Fruit fly (Drosophila melanogaster) whole organism, embryonic: Measurements from ENCODE around the gene Sce.

Experiments
- Bgb ChIP-seq: fragments of 200-800 bp; sonication (Bioruptor generic); IDR thresholded peaks from 2 replicates; pipeline ENCODE4 v1.3.6; 2022; ENCODE audit warnings: missing biosample characterization, missing genetic modification characterization; ENCODE audit not compliant: partially characterized antibody
- C15 ChIP-seq: fragments of 200-800 bp; sonication (Bioruptor generic); IDR thresholded peaks from 3 replicates; pipeline ENCODE4 v1.3.6; 2022; ENCODE audit warnings: missing biosample characterization, missing genetic modification characterization
- CG10462 ChIP-seq: fragments of 200-800 bp; sonication (Bioruptor generic); optimal IDR thresholded peaks from 2 replicates; lab custom pipeline; 2016; ENCODE audit warnings: missing biosample characterization, missing genetic modification characterization
- CG10565 ChIP-seq: fragments of 200-800 bp; sonication (Bioruptor generic); optimal IDR thresholded peaks from 3 replicates; lab custom pipeline; 2016; ENCODE audit warnings: missing biosample characterization, mild to moderate bottlenecking, missing genetic modification characterization
- CG12071 ChIP-seq: fragments of 200-800 bp; sonication (Bioruptor generic); optimal IDR thresholded peaks from 3 replicates; lab custom pipeline; 2018; ENCODE audit warnings: missing biosample characterization, mild to moderate bottlenecking, missing genetic modification characterization
- CG12104 ChIP-seq: fragments of 200-800 bp; sonication (Bioruptor generic); optimal IDR thresholded peaks from 3 replicates; lab custom pipeline; 2016; ENCODE audit warnings: missing biosample characterization, missing genetic modification characterization
- CG1233 ChIP-seq: fragments of 200-800 bp; sonication (Bioruptor generic); optimal IDR thresholded peaks from 4 replicates; lab custom pipeline; 2018; ENCODE audit warnings: missing biosample characterization, mild to moderate bottlenecking, missing genetic modification characterization
- CG12769 ChIP-seq: fragments of 200-800 bp; sonication (Bioruptor generic); optimal IDR thresholded peaks from 2 replicates; lab custom pipeline; 2019; ENCODE audit warnings: missing biosample characterization, mild to moderate bottlenecking, missing genetic modification characterization, moderate library complexity
- CG1603 ChIP-seq: fragments of 200-800 bp; sonication (Bioruptor generic); optimal IDR thresholded peaks from 2 replicates; lab custom pipeline; 2019; ENCODE audit warnings: missing biosample characterization, mild to moderate bottlenecking, missing genetic modification characterization, moderate library complexity
- CG16815 ChIP-seq: fragments of 200-800 bp; sonication (Bioruptor generic); optimal IDR thresholded peaks from 3 replicates; lab custom pipeline; 2017; ENCODE audit warnings: missing biosample characterization, mild to moderate bottlenecking, missing genetic modification characterization
- CG31441 ChIP-seq: fragments of 200-800 bp; sonication (Bioruptor generic); IDR thresholded peaks from 2 replicates; pipeline ENCODE4 v1.3.6; 2022; ENCODE audit warnings: missing biosample characterization, missing genetic modification characterization
- CG3838 ChIP-seq: fragments of 200-800 bp; sonication (Bioruptor generic); optimal IDR thresholded peaks from 3 replicates; lab custom pipeline; 2016; ENCODE audit warnings: missing biosample characterization, missing genetic modification characterization
- CG6254 ChIP-seq: fragments of 200-800 bp; sonication (Bioruptor generic); optimal IDR thresholded peaks from 3 replicates; lab custom pipeline; 2017; ENCODE audit warnings: mild to moderate bottlenecking, missing biosample characterization, missing genetic modification reagents, missing genetic modification characterization
- CG7745 ChIP-seq: fragments of 200-800 bp; sonication (Bioruptor generic); optimal IDR thresholded peaks from 2 replicates; lab custom pipeline; 2018; ENCODE audit warnings: missing biosample characterization, mild to moderate bottlenecking, missing genetic modification characterization, moderate library complexity
- Dfd ChIP-seq, 2 experiments: fragments of >200 bp; optimal IDR thresholded peaks; 2 replicates each; lab custom pipeline; 2017; ENCODE audit warnings: missing biosample characterization in 2 of 2, missing genetic modification characterization in 2 of 2
- Dip2 ChIP-seq: fragments of 200-800 bp; sonication (Bioruptor generic); IDR thresholded peaks from 2 replicates; pipeline ENCODE4 v1.3.6; 2022; ENCODE audit warnings: missing biosample characterization, missing genetic modification characterization
- Doc3 ChIP-seq: fragments of 200-800 bp; sonication (Bioruptor generic); IDR thresholded peaks from 3 replicates; pipeline ENCODE4 v1.3.6; 2022; ENCODE audit warnings: missing biosample characterization, missing genetic modification characterization; ENCODE audit not compliant: partially characterized antibody
- Dp ChIP-seq: fragments of 200-800 bp; sonication (Bioruptor generic); optimal IDR thresholded peaks from 2 replicates; lab custom pipeline; 2018; ENCODE audit warnings: missing biosample characterization, mild to moderate bottlenecking, missing genetic modification characterization, moderate library complexity
- E2f1 ChIP-seq: fragments of 200-800 bp; sonication (Bioruptor generic); IDR thresholded peaks from 2 replicates; pipeline ENCODE4 v1.3.6; 2022; ENCODE audit warnings: missing biosample characterization, missing genetic modification characterization
- Ets97D ChIP-seq: fragments of 200-800 bp; sonication (Bioruptor generic); optimal IDR thresholded peaks from 3 replicates; lab custom pipeline; 2016; ENCODE audit warnings: missing biosample characterization, missing genetic modification characterization
- Fer3 ChIP-seq: fragments of 200-800 bp; sonication (Bioruptor generic); optimal IDR thresholded peaks from 2 replicates; lab custom pipeline; 2018; ENCODE audit warnings: missing biosample characterization, mild to moderate bottlenecking, missing genetic modification characterization, moderate library complexity
- Jarid2 ChIP-seq: fragments of 200-800 bp; sonication (Bioruptor generic); optimal IDR thresholded peaks from 3 replicates; lab custom pipeline; 2017; ENCODE audit warnings: mild to moderate bottlenecking, missing biosample characterization, missing genetic modification reagents, missing genetic modification characterization
- Med ChIP-seq: fragments of 200-800 bp; sonication (Bioruptor generic); peaks from one replicate; lab custom pipeline; 2016; ENCODE audit warnings: missing biosample characterization, missing genetic modification characterization, mild to moderate bottlenecking, inconsistent platforms, moderate library complexity
- Nf-YB ChIP-seq: fragments of 200-800 bp; sonication (Bioruptor generic); optimal IDR thresholded peaks from 3 replicates; lab custom pipeline; 2019; ENCODE audit warnings: missing biosample characterization, mild to moderate bottlenecking, missing genetic modification characterization, moderate library complexity
- Six4 ChIP-seq: fragments of 200-800 bp; sonication (Bioruptor generic); optimal IDR thresholded peaks from 2 replicates; lab custom pipeline; 2016; ENCODE audit warnings: missing biosample characterization, missing genetic modification characterization
- Sox100B ChIP-seq: fragments of 200-800 bp; sonication (Bioruptor generic); optimal IDR thresholded peaks from 3 replicates; lab custom pipeline; 2018; ENCODE audit warnings: missing biosample characterization, mild to moderate bottlenecking, missing genetic modification characterization
- Sox102F ChIP-seq: fragments of 200-800 bp; sonication (Bioruptor generic); optimal IDR thresholded peaks from 2 replicates; lab custom pipeline; 2018; ENCODE audit warnings: missing biosample characterization, mild to moderate bottlenecking, missing genetic modification characterization, moderate library complexity
- Stat92E ChIP-seq, 3 experiments: fragments of >200 bp in 2 of 3; fragments of 200-800 bp in 1 of 3; sonication (Bioruptor generic) in 1 of 3; optimal IDR thresholded peaks; 2 replicates each; lab custom pipeline; 2017 to 2019; ENCODE audit warnings: missing biosample characterization in 3 of 3, missing genetic modification characterization in 3 of 3, mild to moderate bottlenecking in 1 of 3, moderate library complexity in 1 of 3
- Tbp ChIP-seq: fragments of >200 bp; optimal IDR thresholded peaks from 2 replicates; lab custom pipeline; 2018; ENCODE audit warnings: missing biosample characterization, missing genetic modification characterization
- Usf ChIP-seq: fragments of 200-800 bp; sonication (Bioruptor generic); optimal IDR thresholded peaks from 2 replicates; lab custom pipeline; 2017; ENCODE audit warnings: missing genotype, missing biosample characterization, missing genetic modification characterization
- Xbp1 ChIP-seq: fragments of 200-800 bp; sonication (Bioruptor generic); optimal IDR thresholded peaks from 3 replicates; lab custom pipeline; 2016; ENCODE audit warnings: missing biosample characterization, mild to moderate bottlenecking, missing genetic modification characterization
- YL-1 ChIP-seq: fragments of 200-800 bp; sonication (Bioruptor generic); optimal IDR thresholded peaks from 3 replicates; lab custom pipeline; 2017; ENCODE audit warnings: missing biosample characterization, mild to moderate bottlenecking, missing genetic modification characterization
- ac ChIP-seq: fragments of 200-800 bp; sonication (Bioruptor generic); optimal IDR thresholded peaks from 3 replicates; lab custom pipeline; 2017; ENCODE audit warnings: missing biosample characterization, mild to moderate bottlenecking, missing genetic modification characterization
- az2 ChIP-seq: fragments of 200-800 bp; sonication (Bioruptor generic); optimal IDR thresholded peaks from 3 replicates; lab custom pipeline; 2016; ENCODE audit warnings: missing biosample characterization, missing genetic modification characterization
- bowl ChIP-seq: fragments of 200-800 bp; sonication (Bioruptor generic); IDR thresholded peaks from 2 replicates; pipeline ENCODE4 v1.3.6; 2022; ENCODE audit warnings: missing biosample characterization, missing genetic modification characterization
- crc ChIP-seq: fragments of 200-800 bp; sonication (Bioruptor generic); optimal IDR thresholded peaks from 2 replicates; lab custom pipeline; 2016; ENCODE audit warnings: missing biosample characterization, missing genetic modification characterization
- croc ChIP-seq: fragments of 200-800 bp; sonication (Bioruptor generic); conservative IDR thresholded peaks from 3 replicates; pipeline ENCODE4 v1.3.6; 2022; ENCODE audit warnings: missing biosample characterization, missing genetic modification characterization
- cwo ChIP-seq: fragments of 200-800 bp; sonication (Bioruptor generic); optimal IDR thresholded peaks from 3 replicates; lab custom pipeline; 2017; ENCODE audit warnings: missing biosample characterization, missing genetic modification characterization, mild to moderate bottlenecking, moderate library complexity, missing genetic modification reagents
- dati ChIP-seq: fragments of 200-800 bp; sonication (Bioruptor generic); IDR thresholded peaks from 2 replicates; pipeline ENCODE4 v1.3.6; 2022; ENCODE audit warnings: missing biosample characterization, missing genetic modification characterization
- dysf ChIP-seq: fragments of 200-800 bp; sonication (Bioruptor generic); IDR thresholded peaks from 3 replicates; pipeline ENCODE4 v1.3.6; 2022; ENCODE audit warnings: missing biosample characterization, missing genetic modification characterization
- pita ChIP-seq: fragments of 200-800 bp; sonication (Bioruptor generic); optimal IDR thresholded peaks from 2 replicates; lab custom pipeline; 2017; ENCODE audit warnings: missing biosample characterization, mild to moderate bottlenecking, missing genetic modification characterization
- pnt ChIP-seq: fragments of 200-800 bp; sonication (Bioruptor generic); optimal IDR thresholded peaks from 3 replicates; lab custom pipeline; 2016; ENCODE audit warnings: missing biosample characterization, missing genetic modification characterization
- prd ChIP-seq, 3 experiments: fragments of >200 bp in 2 of 3; fragments of 200-800 bp in 1 of 3; sonication (Bioruptor generic) in 1 of 3; optimal IDR thresholded peaks in 2 of 3; IDR thresholded peaks in 1 of 3; 2 replicates in 2 of 3; 3 replicates in 1 of 3; pipeline versions ENCODE4 v1.3.6 to Lab custom; 2017 to 2022; ENCODE audit warnings: missing biosample characterization in 1 of 3, missing genetic modification characterization in 1 of 3
- ranshi ChIP-seq: fragments of 200-800 bp; sonication (Bioruptor generic); IDR thresholded peaks from 2 replicates; pipeline ENCODE4 v1.3.6; 2022; ENCODE audit warnings: missing biosample characterization, missing genetic modification characterization
- sc ChIP-seq, 3 experiments: fragments of >200 bp in 2 of 3; fragments of 200-800 bp in 1 of 3; sonication (Bioruptor generic) in 1 of 3; optimal IDR thresholded peaks; 2 replicates in 2 of 3; 3 replicates in 1 of 3; lab custom pipeline; 2017; ENCODE audit warnings: mild to moderate bottlenecking in 1 of 3, missing biosample characterization in 1 of 3, missing genetic modification characterization in 1 of 3, missing genetic modification reagents in 1 of 3
- sens ChIP-seq: fragments of 200-800 bp; sonication (Bioruptor generic); peaks from one replicate; lab custom pipeline; 2016; ENCODE audit warnings: missing biosample characterization, missing genetic modification characterization
- shn ChIP-seq: fragments of 200-800 bp; sonication (Bioruptor generic); optimal IDR thresholded peaks from 3 replicates; lab custom pipeline; 2016; ENCODE audit warnings: missing biosample characterization, missing genetic modification characterization
- sna ChIP-seq: fragments of 200-800 bp; sonication (Bioruptor generic); IDR thresholded peaks from 2 replicates; pipeline ENCODE4 v1.3.6; 2022; ENCODE audit warnings: missing biosample characterization, missing genetic modification characterization; ENCODE audit not compliant: partially characterized antibody
- stwl ChIP-seq: fragments of 200-800 bp; sonication (Bioruptor generic); optimal IDR thresholded peaks from 3 replicates; lab custom pipeline; 2018; ENCODE audit warnings: missing biosample characterization, mild to moderate bottlenecking, missing genetic modification characterization, moderate library complexity
- trem ChIP-seq: fragments of 200-800 bp; optimal IDR thresholded peaks from 3 replicates; lab custom pipeline; 2019; ENCODE audit warnings: missing biosample characterization, mild to moderate bottlenecking, missing genetic modification characterization, moderate library complexity
- usp ChIP-seq: fragments of >200 bp; optimal IDR thresholded peaks from 2 replicates; lab custom pipeline; 2017; ENCODE audit warnings: missing biosample characterization, missing genetic modification characterization

The Sce gene

dm6 chr3R:27655109-27655508, 26.7 kb downstream of the Sce start (continued):
- no peak for TF ChIP-seq CG6254 (GFP tag; lab: Kevin White, UChicago)
- TF ChIP-seq az2 (GFP tag; lab: Kevin White, UChicago): no peak
- no peak for TF ChIP-seq croc (GFP tag; lab: Robert Waterston, UW)
- TF ChIP-seq CG7745 (tag; lab: Kevin White, UChicago): no peak
- no peak for TF ChIP-seq sna (GFP tag; lab: Robert Waterston, UW)
- peak; percentile 8 for TF ChIP-seq Med (GFP tag; lab: Kevin White, UChicago)
- TF ChIP-seq pnt (GFP tag; lab: Kevin White, UChicago): no peak
- no peak for TF ChIP-seq CG12071
- TF ChIP-seq Six4 (GFP tag; lab: Kevin White, UChicago): no peak
- TF ChIP-seq CG12104 (GFP tag; lab: Kevin White, UChicago): no peak
- TF ChIP-seq shn (GFP tag; lab: Kevin White, UChicago): no peak
- no peak for TF ChIP-seq CG31441 (GFP tag; lab: Robert Waterston, UW)
- no peak for TF ChIP-seq Tbp (GFP tag; lab: Kevin White, UChicago)
- TF ChIP-seq dysf (GFP tag; lab: Robert Waterston, UW): no peak
- no peak for TF ChIP-seq trem (tag; lab: Kevin White, UChicago)
- TF ChIP-seq CG16815: no peak
- TF ChIP-seq sens (GFP tag; lab: Kevin White, UChicago): peak; percentile 26
- TF ChIP-seq sc (optimal IDR thresholded peaks at IDR 0.05; lab: Kevin White, UChicago): no peak
- TF ChIP-seq sc (GFP tag; optimal IDR thresholded peaks at IDR 0.05; lab: Kevin White, UChicago): no peak
- TF ChIP-seq CG1233: no peak
- no peak for TF ChIP-seq C15 (GFP tag; lab: Robert Waterston, UW)
- peak; percentile 19 for TF ChIP-seq Sox100B
- no peak for TF ChIP-seq Xbp1
- no peak for TF ChIP-seq Ets97D (GFP tag; lab: Kevin White, UChicago)
- TF ChIP-seq Usf: no peak
- TF ChIP-seq CG10462 (GFP tag; lab: Kevin White, UChicago): no peak
- peak; percentile 11 for TF ChIP-seq Sox102F
- no peak for TF ChIP-seq CG12769
- no peak for TF ChIP-seq E2f1 (GFP tag; lab: Robert Waterston, UW)
- TF ChIP-seq Dp (GFP tag; lab: Kevin White, UChicago): no peak
- peak; percentile 10 for TF ChIP-seq CG1603 (tag; lab: Kevin White, UChicago)
- TF ChIP-seq ac (GFP tag; lab: Kevin White, UChicago): no peak
- TF ChIP-seq prd (optimal IDR thresholded peaks at IDR 0.05; lab: Kevin White, UChicago): no peak
- TF ChIP-seq prd (GFP tag; IDR thresholded peaks at IDR 0.05; lab: Robert Waterston, UW): no peak
- TF ChIP-seq Dfd (GFP tag; optimal IDR thresholded peaks at IDR 0.05; lab: Kevin White, UChicago): no peak
- TF ChIP-seq Dip2 (GFP tag; lab: Robert Waterston, UW): no peak
- no peak for TF ChIP-seq Doc3 (GFP tag; lab: Robert Waterston, UW)
- no peak for TF ChIP-seq stwl (tag; lab: Kevin White, UChicago)
- no peak for TF ChIP-seq Nf-YB
- no peak for TF ChIP-seq Fer3
- TF ChIP-seq ranshi (GFP tag; lab: Robert Waterston, UW): no peak
- TF ChIP-seq usp (GFP tag; lab: Kevin White, UChicago): no peak
- no peak for TF ChIP-seq YL-1 (GFP tag; lab: Kevin White, UChicago)
- TF ChIP-seq pita (GFP tag; lab: Kevin White, UChicago): no peak
- no peak for TF ChIP-seq dati (GFP tag; lab: Robert Waterston, UW)
- TF ChIP-seq Stat92E (GFP tag; optimal IDR thresholded peaks at IDR 0.05; lab: Kevin White, UChicago): no peak
- no peak for TF ChIP-seq crc (GFP tag; lab: Kevin White, UChicago)
- TF ChIP-seq CG10565 (GFP tag; lab: Kevin White, UChicago): no peak
- TF ChIP-seq Jarid2: no peak
- no peak for TF ChIP-seq cwo
- no peak for TF ChIP-seq Bgb (GFP tag; lab: Robert Waterston, UW)
- TF ChIP-seq bowl (GFP tag; lab: Robert Waterston, UW): no peak
- TF ChIP-seq CG3838 (GFP tag; lab: Kevin White, UChicago): no peak
